Worm (Caenorhabditis elegans): ENCODE data around the gene srh-289.

srh-289 gene

DNA sequence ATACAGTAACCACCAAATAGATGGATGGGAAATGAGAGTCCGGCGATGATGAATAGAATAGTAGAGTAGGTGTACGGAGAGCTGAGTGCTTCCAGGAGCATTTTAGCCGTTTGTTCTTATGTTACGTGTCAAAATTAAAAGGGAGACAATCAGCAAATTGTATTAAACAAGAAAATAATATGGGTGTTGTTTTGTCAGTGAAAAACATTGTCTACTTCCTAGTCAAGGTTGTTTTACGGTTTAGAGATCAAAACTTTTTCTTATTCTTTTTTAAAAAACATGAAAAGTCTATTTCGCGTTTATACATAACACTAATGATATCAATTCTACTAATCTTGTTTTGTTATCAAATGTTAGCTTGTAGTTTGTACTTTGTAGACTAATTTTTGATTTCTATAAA is at the start of gene srh-289:
srh-289 (minus strand) TSS at position 101 of the 400 bp plus-strand sequence.
- TF ChIP-seq W03F9.2 (tag; optimal IDR thresholded peaks at IDR 0.05) = no peak
- TF ChIP-seq him-1 (tag; optimal IDR thresholded peaks at IDR 0.05) = no peak
- TF ChIP-seq dao-5 (tag; optimal IDR thresholded peaks at IDR 0.05) = no peak

ce11 chrV:17831350-17831749 is 37.5 kb upstream of the srh-289 start, which contains the start of gene srh-303:
TSS of gene srh-303 (plus strand) at chrV:17831650.
- TF ChIP-seq W03F9.2 (tag; optimal IDR thresholded peaks at IDR 0.05) (no peak), him-1 (tag; optimal IDR thresholded peaks at IDR 0.05) (no peak), dao-5 (tag; optimal IDR thresholded peaks at IDR 0.05) (no peak)

- TF ChIP-seq W03F9.2 (tag; optimal IDR thresholded peaks at IDR 0.05) (no peak), dao-5 (tag; optimal IDR thresholded peaks at IDR 0.05) (no peak), him-1 (tag; optimal IDR thresholded peaks at IDR 0.05) (no peak)
Measured at ce11 chrV:17828310-17828709, 34.4 kb upstream of the srh-289 start, which contains the start of gene srh-304. TSS of gene srh-304 (plus strand) at chrV:17828610.

DNA sequence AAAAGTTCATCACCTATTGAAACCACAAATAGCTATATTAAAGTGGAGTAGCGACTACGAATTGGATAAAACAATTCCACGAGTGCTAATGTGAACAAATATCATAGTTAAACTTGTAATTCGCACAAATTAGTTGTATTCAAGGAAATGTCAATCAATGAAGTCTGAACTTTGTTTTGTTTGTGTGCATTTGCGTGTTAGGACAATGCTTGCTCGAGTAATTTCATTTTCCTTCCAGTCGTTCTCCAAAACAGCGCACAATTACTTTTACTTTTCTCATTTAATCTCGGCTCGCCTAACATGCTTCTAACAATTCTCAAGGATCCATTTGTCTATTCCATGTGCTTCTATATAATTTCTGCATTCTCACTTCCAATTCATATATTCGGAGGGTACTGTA is 30.7 kb upstream of the srh-289 start, which contains the start of gene srh-301:
srh-301 (plus strand) TSS at position 301 of the 400 bp plus-strand sequence.
- TF ChIP-seq him-1 (tag; optimal IDR thresholded peaks at IDR 0.05) = no peak
- no peak for TF ChIP-seq dao-5 (tag; optimal IDR thresholded peaks at IDR 0.05)
- no peak for TF ChIP-seq W03F9.2 (tag; optimal IDR thresholded peaks at IDR 0.05)

- TF ChIP-seq dao-5 (tag; optimal IDR thresholded peaks at IDR 0.05) (no peak), W03F9.2 (tag; optimal IDR thresholded peaks at IDR 0.05) (no peak), him-1 (tag; optimal IDR thresholded peaks at IDR 0.05) (no peak)
Measured at ce11 chrV:17821805-17822204, 27.9 kb upstream of the srh-289 start, which contains the start of gene srh-300. TSS of gene srh-300 (plus strand) at chrV:17822105.

DNA sequence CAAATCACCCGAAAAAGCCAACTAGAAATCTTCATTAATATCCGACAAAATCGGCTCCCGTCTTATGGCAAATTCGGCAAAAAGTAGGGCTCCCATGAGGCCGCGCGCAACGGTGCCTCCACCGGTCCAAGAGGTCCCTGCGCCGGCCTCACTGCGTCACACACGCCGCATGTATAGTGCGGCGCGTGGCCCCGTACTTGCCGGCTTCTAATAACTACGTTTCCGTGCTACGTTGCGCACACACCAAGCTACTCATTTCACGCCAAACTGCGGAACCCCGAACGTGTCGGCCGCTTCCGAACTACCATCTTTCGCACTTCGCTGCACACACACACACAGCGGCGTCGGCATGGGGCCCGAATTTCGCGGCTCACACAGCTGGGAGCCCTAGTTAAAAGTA is 25.8 kb upstream of the srh-289 start:
- TF ChIP-seq dao-5 (tag; optimal IDR thresholded peaks at IDR 0.05) (no peak), W03F9.2 (tag; optimal IDR thresholded peaks at IDR 0.05) (no peak), him-1 (tag; optimal IDR thresholded peaks at IDR 0.05) (no peak)

DNA sequence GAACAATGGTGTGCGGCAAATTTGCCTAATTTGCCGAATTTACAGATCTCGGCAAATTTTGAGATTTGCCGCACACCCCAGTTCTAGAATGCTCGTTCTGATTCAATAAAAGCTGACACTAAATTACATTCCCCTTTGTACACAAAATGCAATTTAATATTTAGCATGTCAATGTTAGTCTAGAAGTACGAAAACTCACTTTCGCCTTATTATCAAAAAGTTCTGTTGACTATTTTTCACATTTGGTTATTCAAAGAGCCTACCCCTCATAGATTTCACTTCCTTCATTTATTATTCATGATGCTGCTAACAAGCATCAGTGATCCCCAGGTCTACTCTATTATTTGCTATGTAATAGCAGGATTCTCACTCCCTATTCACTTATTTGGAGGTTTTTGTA is 24.7 kb upstream of the srh-289 start, which contains the start of gene srh-298:
srh-298 (plus strand) TSS at position 301 of the 400 bp plus-strand sequence.
- TF ChIP-seq dao-5 (tag; optimal IDR thresholded peaks at IDR 0.05) = no peak
- no peak for TF ChIP-seq W03F9.2 (tag; optimal IDR thresholded peaks at IDR 0.05)
- TF ChIP-seq him-1 (tag; optimal IDR thresholded peaks at IDR 0.05) = no peak

ce11 chrV:17812127-17812526 is 18.2 kb upstream of the srh-289 start:
- TF ChIP-seq W03F9.2 (tag; optimal IDR thresholded peaks at IDR 0.05) (no peak), him-1 (tag; optimal IDR thresholded peaks at IDR 0.05) (no peak), dao-5 (tag; optimal IDR thresholded peaks at IDR 0.05) (no peak)

DNA sequence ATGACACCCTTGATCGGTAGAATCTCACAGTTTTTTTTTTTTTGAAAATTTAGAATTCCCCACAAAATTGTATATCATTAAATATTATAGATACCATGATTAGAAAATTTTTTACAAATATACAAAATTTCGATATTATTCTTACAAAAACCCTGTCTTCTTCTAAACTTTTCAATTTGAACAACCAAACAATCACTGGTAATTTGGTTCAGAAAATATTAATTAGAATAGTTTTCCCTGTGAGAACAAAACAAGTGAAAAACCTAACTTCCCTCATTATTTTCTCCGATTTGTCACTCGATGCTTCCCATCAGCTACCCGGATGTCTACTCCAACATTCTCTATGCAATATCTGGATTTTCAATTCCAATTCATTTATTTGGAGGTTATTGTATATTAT is 16.2 kb upstream of the srh-289 start, which contains the start of gene srh-296:
srh-296 (plus strand) TSS at position 301 of the 400 bp plus-strand sequence.
- TF ChIP-seq him-1 (tag; optimal IDR thresholded peaks at IDR 0.05) (no peak), W03F9.2 (tag; optimal IDR thresholded peaks at IDR 0.05) (no peak), dao-5 (tag; optimal IDR thresholded peaks at IDR 0.05) (no peak)

DNA sequence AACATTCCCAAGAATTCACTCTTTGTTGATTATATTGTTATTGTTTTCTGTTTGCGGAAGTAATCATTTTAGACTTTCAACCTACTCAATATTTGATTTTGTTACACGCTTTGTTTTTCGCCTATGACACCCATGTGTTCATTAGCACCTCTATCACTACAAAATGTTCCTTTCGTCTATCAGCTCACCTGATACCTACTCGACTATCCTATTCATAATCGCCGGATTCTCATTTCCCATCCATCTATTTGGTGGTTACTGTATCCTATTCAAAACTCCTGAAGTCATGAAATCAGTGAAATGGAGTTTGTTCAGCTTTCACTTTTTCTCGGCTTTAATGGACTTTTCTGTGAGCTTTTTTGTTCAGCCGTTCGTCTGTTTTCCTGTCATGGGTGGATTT is 11.4 kb upstream of the srh-289 start, which contains the start of gene srh-291:
srh-291 (plus strand) TSS at position 301 of the 400 bp plus-strand sequence.
- TF ChIP-seq him-1 (tag; optimal IDR thresholded peaks at IDR 0.05) (no peak), W03F9.2 (tag; optimal IDR thresholded peaks at IDR 0.05) (no peak), dao-5 (tag; optimal IDR thresholded peaks at IDR 0.05) (no peak)

ce11 chrV:17802519-17802918 is 8.6 kb upstream of the srh-289 start, which contains the start of the genes Y94A7B.11 and srh-292:
TSS of gene Y94A7B.11 (minus strand) at chrV:17802619.
TSS of gene srh-292 (plus strand) at chrV:17802769.
- TF ChIP-seq W03F9.2 (tag; optimal IDR thresholded peaks at IDR 0.05) (no peak), him-1 (tag; optimal IDR thresholded peaks at IDR 0.05) (no peak), dao-5 (tag; optimal IDR thresholded peaks at IDR 0.05) (no peak)

DNA sequence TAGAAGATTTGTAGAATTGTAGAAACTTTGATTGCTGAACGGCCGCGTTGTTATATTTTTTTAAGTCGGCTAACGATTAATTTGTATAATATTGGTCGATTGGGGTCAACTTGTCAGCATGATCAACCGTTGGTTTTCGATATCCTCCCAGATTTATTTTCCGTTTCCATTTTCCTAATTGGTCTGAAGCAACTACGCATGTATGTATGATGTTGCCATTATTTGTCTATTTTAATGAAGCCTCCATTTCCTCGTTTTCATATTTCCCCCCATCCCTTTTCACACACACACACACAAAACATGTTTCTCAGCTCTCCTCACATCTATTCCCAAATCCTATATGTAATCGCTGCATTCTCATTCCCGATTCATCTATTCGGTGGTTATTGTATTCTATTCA is 6.7 kb upstream of the srh-289 start, which contains the start of gene srh-287:
srh-287 (plus strand) TSS at position 301 of the 400 bp plus-strand sequence.
- TF ChIP-seq W03F9.2 (tag; optimal IDR thresholded peaks at IDR 0.05) = no peak
- TF ChIP-seq him-1 (tag; optimal IDR thresholded peaks at IDR 0.05) = no peak
- TF ChIP-seq dao-5 (tag; optimal IDR thresholded peaks at IDR 0.05) = no peak

DNA sequence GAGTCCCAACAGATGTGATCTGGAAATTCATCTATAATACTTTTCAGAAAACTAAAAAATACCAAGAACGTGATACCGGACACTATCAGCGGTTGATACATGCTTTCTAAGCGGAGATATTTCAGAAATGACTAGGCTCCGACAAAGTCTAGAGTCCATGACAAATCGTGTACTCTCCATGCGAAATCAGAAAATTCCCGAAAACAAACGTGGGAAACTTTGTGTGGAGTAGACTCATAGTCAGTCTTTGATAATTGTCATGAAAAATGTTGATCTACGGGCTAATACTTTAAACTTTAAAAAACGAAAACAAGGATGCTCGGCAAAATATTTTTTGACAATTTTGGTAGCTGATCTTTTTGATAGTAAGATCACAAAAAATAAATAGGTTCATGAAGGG is 4.9 kb upstream of the srh-289 start, which contains the start of gene srx-18:
srx-18 (minus strand) TSS at position 101 of the 400 bp plus-strand sequence.
- no peak for TF ChIP-seq him-1 (tag; optimal IDR thresholded peaks at IDR 0.05)
- TF ChIP-seq W03F9.2 (tag; optimal IDR thresholded peaks at IDR 0.05) = no peak
- TF ChIP-seq dao-5 (tag; optimal IDR thresholded peaks at IDR 0.05) = no peak

- no peak for TF ChIP-seq W03F9.2 (tag; optimal IDR thresholded peaks at IDR 0.05)
- no peak for TF ChIP-seq him-1 (tag; optimal IDR thresholded peaks at IDR 0.05)
- TF ChIP-seq dao-5 (tag; optimal IDR thresholded peaks at IDR 0.05) = no peak
Measured at ce11 chrV:17795655-17796054, 1.8 kb upstream of the srh-289 start, which contains the start of gene srh-288. TSS of gene srh-288 (minus strand) at chrV:17795755.

Data from whole organism, L4/young adult.